Fruit fly (Drosophila melanogaster) whole organism, embryonic: Measurements from ENCODE around the gene trk.

Source experiments
- Atf-2 ChIP-seq: fragments of 200-800 bp; sonication (Bioruptor generic); optimal IDR thresholded peaks from 2 replicates; lab custom pipeline; 2016; ENCODE audit warnings: missing biosample characterization, missing genetic modification characterization
- Bdp1 ChIP-seq: fragments of 200-800 bp; sonication (Bioruptor generic); optimal IDR thresholded peaks from 3 replicates; lab custom pipeline; 2016; ENCODE audit warnings: missing biosample characterization, missing genetic modification characterization
- Bgb ChIP-seq: fragments of 200-800 bp; sonication (Bioruptor generic); IDR thresholded peaks from 2 replicates; pipeline ENCODE4 v1.3.6; 2022; ENCODE audit warnings: missing biosample characterization, missing genetic modification characterization; ENCODE audit not compliant: partially characterized antibody
- CG10209 ChIP-seq: fragments of 200-800 bp; sonication (Bioruptor generic); optimal IDR thresholded peaks from 3 replicates; lab custom pipeline; 2017; ENCODE audit warnings: missing biosample characterization, mild to moderate bottlenecking, missing genetic modification characterization, missing genetic modification reagents
- CG11560 ChIP-seq: fragments of 200-800 bp; sonication (Bioruptor generic); IDR thresholded peaks from 3 replicates; pipeline ENCODE4 v1.3.6; 2022; ENCODE audit warnings: missing biosample characterization, missing genetic modification characterization
- CG13424 ChIP-seq: fragments of 200-800 bp; sonication (Bioruptor generic); optimal IDR thresholded peaks from 2 replicates; lab custom pipeline; 2019; ENCODE audit warnings: missing biosample characterization, mild to moderate bottlenecking, missing genetic modification characterization, moderate library complexity
- CG14965 ChIP-seq: fragments of 200-800 bp; sonication (Bioruptor generic); optimal IDR thresholded peaks from 2 replicates; lab custom pipeline; 2016; ENCODE audit warnings: missing biosample characterization, missing genetic modification characterization, borderline replicate concordance
- CG15011 ChIP-seq: fragments of 200-800 bp; sonication (Bioruptor generic); optimal IDR thresholded peaks from 3 replicates; lab custom pipeline; 2018; ENCODE audit warnings: missing biosample characterization, mild to moderate bottlenecking, missing genetic modification characterization
- CG1647 ChIP-seq: fragments of 200-800 bp; sonication (Bioruptor generic); optimal IDR thresholded peaks from 3 replicates; lab custom pipeline; 2016; ENCODE audit warnings: missing biosample characterization, missing genetic modification characterization
- CG16779 ChIP-seq: fragments of 200-800 bp; sonication (Bioruptor generic); IDR thresholded peaks from 2 replicates; pipeline ENCODE4 v1.3.6; 2022; ENCODE audit warnings: missing biosample characterization, missing genetic modification characterization
- CG17912 ChIP-seq: fragments of 200-800 bp; sonication (Bioruptor generic); optimal IDR thresholded peaks from 2 replicates; lab custom pipeline; 2018; ENCODE audit warnings: missing biosample characterization, mild to moderate bottlenecking, missing genetic modification characterization
- CG2116 ChIP-seq: fragments of 200-800 bp; sonication (Bioruptor generic); optimal IDR thresholded peaks from 3 replicates; lab custom pipeline; 2018; ENCODE audit warnings: missing biosample characterization, mild to moderate bottlenecking, missing genetic modification characterization
- CG2712 ChIP-seq: fragments of 200-800 bp; optimal IDR thresholded peaks from 3 replicates; lab custom pipeline; 2019; ENCODE audit warnings: missing biosample characterization, mild to moderate bottlenecking, missing genetic modification characterization, moderate library complexity
- CG30431 ChIP-seq: fragments of 200-800 bp; sonication (Bioruptor generic); optimal IDR thresholded peaks from 2 replicates; lab custom pipeline; 2017; ENCODE audit warnings: missing biosample characterization, missing genetic modification characterization
- CG3163 ChIP-seq: fragments of 200-800 bp; sonication (Bioruptor generic); optimal IDR thresholded peaks from 3 replicates; lab custom pipeline; 2016; ENCODE audit warnings: missing biosample characterization, missing genetic modification characterization
- CG32767 ChIP-seq: fragments of 200-800 bp; sonication (Bioruptor generic); IDR thresholded peaks from 2 replicates; pipeline ENCODE4 v1.3.6; 2022; ENCODE audit warnings: missing biosample characterization, missing genetic modification characterization
- CG32772 ChIP-seq: fragments of 200-800 bp; sonication (Bioruptor generic); IDR thresholded peaks from 2 replicates; pipeline ENCODE4 v1.3.6; 2022; ENCODE audit warnings: missing biosample characterization, missing genetic modification characterization
- CG3838 ChIP-seq: fragments of 200-800 bp; sonication (Bioruptor generic); optimal IDR thresholded peaks from 3 replicates; lab custom pipeline; 2016; ENCODE audit warnings: missing biosample characterization, missing genetic modification characterization
- CG6175 ChIP-seq: fragments of 200-800 bp; sonication (Bioruptor generic); IDR thresholded peaks from 3 replicates; pipeline ENCODE4 v1.3.6; 2022; ENCODE audit warnings: missing biosample characterization, missing genetic modification characterization
- CG6689 ChIP-seq: fragments of 200-800 bp; sonication (Bioruptor generic); IDR thresholded peaks from 2 replicates; pipeline ENCODE4 v1.3.6; 2022; ENCODE audit warnings: missing biosample characterization, missing genetic modification characterization
- CG7987 ChIP-seq: fragments of 200-800 bp; sonication (Bioruptor generic); optimal IDR thresholded peaks from 2 replicates; lab custom pipeline; 2018; ENCODE audit warnings: missing biosample characterization, mild to moderate bottlenecking, missing genetic modification characterization, moderate library complexity
- CG8478 ChIP-seq: fragments of >200 bp; optimal IDR thresholded peaks from 2 replicates; lab custom pipeline; 2018
- Dad ChIP-seq: fragments of 200-800 bp; sonication (Bioruptor generic); optimal IDR thresholded peaks from 3 replicates; lab custom pipeline; 2016; ENCODE audit warnings: missing biosample characterization, missing genetic modification characterization
- Dll ChIP-seq: fragments of 200-800 bp; sonication (Bioruptor generic); IDR thresholded peaks from 4 replicates; pipeline ENCODE4 v1.3.6; 2022; ENCODE audit warnings: missing biosample characterization, missing genetic modification characterization; ENCODE audit not compliant: partially characterized antibody
- Hsf ChIP-seq: fragments of 200-800 bp; sonication (Bioruptor generic); optimal IDR thresholded peaks from 3 replicates; lab custom pipeline; 2016; ENCODE audit warnings: missing biosample characterization, missing genetic modification characterization
- Med ChIP-seq: fragments of 200-800 bp; sonication (Bioruptor generic); peaks from one replicate; lab custom pipeline; 2016; ENCODE audit warnings: missing biosample characterization, missing genetic modification characterization, mild to moderate bottlenecking, inconsistent platforms, moderate library complexity
- Myb ChIP-seq: fragments of 200-800 bp; sonication (Bioruptor generic); optimal IDR thresholded peaks from 2 replicates; lab custom pipeline; 2016; ENCODE audit warnings: missing biosample characterization, missing genetic modification characterization
- Nf-YC ChIP-seq: fragments of 200-800 bp; optimal IDR thresholded peaks from 3 replicates; lab custom pipeline; 2019; ENCODE audit warnings: missing biosample characterization, mild to moderate bottlenecking, missing genetic modification characterization, moderate library complexity
- Ptx1 ChIP-seq: fragments of 200-800 bp; sonication (Bioruptor generic); IDR thresholded peaks from 2 replicates; pipeline ENCODE4 v1.3.6; 2022; ENCODE audit warnings: missing biosample characterization, missing genetic modification characterization
- Sox102F ChIP-seq: fragments of 200-800 bp; sonication (Bioruptor generic); optimal IDR thresholded peaks from 2 replicates; lab custom pipeline; 2018; ENCODE audit warnings: missing biosample characterization, mild to moderate bottlenecking, missing genetic modification characterization, moderate library complexity
- Sry-δ ChIP-seq: fragments of 200-800 bp; sonication (Bioruptor generic); optimal IDR thresholded peaks from 2 replicates; lab custom pipeline; 2016; ENCODE audit warnings: missing biosample characterization, missing genetic modification characterization
- Ssrp ChIP-seq: fragments of 200-800 bp; sonication (Bioruptor generic); optimal IDR thresholded peaks from 2 replicates; lab custom pipeline; 2018; ENCODE audit warnings: missing biosample characterization, mild to moderate bottlenecking, missing genetic modification characterization, moderate library complexity
- Trl ChIP-seq, 3 experiments: fragments of >200 bp in 2 of 3; fragments of 200-800 bp in 1 of 3; sonication (Bioruptor generic) in 1 of 3; optimal IDR thresholded peaks; 2 replicates in 1 of 3; 3 replicates in 2 of 3; lab custom pipeline; 2016 to 2017; ENCODE audit warnings: missing biosample characterization in 1 of 3, missing genetic modification characterization in 1 of 3
- abd-A ChIP-seq: fragments of 200-800 bp; sonication (Bioruptor generic); optimal IDR thresholded peaks from 3 replicates; lab custom pipeline; 2019; ENCODE audit warnings: missing biosample characterization, mild to moderate bottlenecking, missing genetic modification characterization, moderate library complexity
- amos ChIP-seq: fragments of 200-800 bp; sonication (Bioruptor generic); IDR thresholded peaks from 2 replicates; pipeline ENCODE4 v1.3.6; 2022; ENCODE audit warnings: missing biosample characterization, missing genetic modification characterization; ENCODE audit not compliant: partially characterized antibody
- ase ChIP-seq: fragments of 200-800 bp; sonication (Bioruptor generic); IDR thresholded peaks from 3 replicates; pipeline ENCODE4 v1.3.6; 2022; ENCODE audit warnings: missing biosample characterization, missing genetic modification characterization
- bsh ChIP-seq, 2 experiments: fragments of 200-800 bp; sonication (Bioruptor generic); optimal IDR thresholded peaks; 2 replicates each; lab custom pipeline; 2017 to 2018; ENCODE audit warnings: mild to moderate bottlenecking in 2 of 2, missing biosample characterization in 2 of 2, missing genetic modification characterization in 2 of 2, moderate library complexity in 1 of 2
- cg ChIP-seq: fragments of 200-800 bp; sonication (Bioruptor generic); optimal IDR thresholded peaks from 3 replicates; lab custom pipeline; 2019; ENCODE audit warnings: missing biosample characterization, mild to moderate bottlenecking, missing genetic modification characterization, moderate library complexity
- ham ChIP-seq: fragments of 200-800 bp; sonication (Bioruptor generic); IDR thresholded peaks from 2 replicates; pipeline ENCODE4 v1.3.6; 2022; ENCODE audit warnings: missing biosample characterization, missing genetic modification characterization
- hbn ChIP-seq: fragments of 200-800 bp; sonication (Bioruptor generic); IDR thresholded peaks from 2 replicates; pipeline ENCODE4 v1.3.6; 2022; ENCODE audit warnings: missing biosample characterization, missing genetic modification characterization; ENCODE audit not compliant: partially characterized antibody
- pfk ChIP-seq: fragments of 200-800 bp; sonication (Bioruptor generic); optimal IDR thresholded peaks from 2 replicates; lab custom pipeline; 2018; ENCODE audit warnings: missing biosample characterization, mild to moderate bottlenecking, missing genetic modification characterization, moderate library complexity
- sd ChIP-seq: fragments of 200-800 bp; sonication (Bioruptor generic); optimal IDR thresholded peaks from 3 replicates; lab custom pipeline; 2018; ENCODE audit warnings: missing biosample characterization, mild to moderate bottlenecking, missing genetic modification characterization, moderate library complexity
- sens ChIP-seq: fragments of 200-800 bp; sonication (Bioruptor generic); peaks from one replicate; lab custom pipeline; 2016; ENCODE audit warnings: missing biosample characterization, missing genetic modification characterization
- sens-2 ChIP-seq: fragments of 200-800 bp; sonication (Bioruptor generic); IDR thresholded peaks from 2 replicates; pipeline ENCODE4 v1.3.6; 2022; ENCODE audit warnings: missing biosample characterization, missing genetic modification characterization
- slbo ChIP-seq: fragments of 200-800 bp; sonication (Bioruptor generic); IDR thresholded peaks from 2 replicates; pipeline ENCODE4 v1.3.6; 2022; ENCODE audit warnings: missing biosample characterization, missing genetic modification characterization
- sna ChIP-seq: fragments of 200-800 bp; sonication (Bioruptor generic); IDR thresholded peaks from 2 replicates; pipeline ENCODE4 v1.3.6; 2022; ENCODE audit warnings: missing biosample characterization, missing genetic modification characterization; ENCODE audit not compliant: partially characterized antibody
- toy ChIP-seq: fragments of 200-800 bp; sonication (Bioruptor generic); IDR thresholded peaks from 2 replicates; pipeline ENCODE4 v1.3.6; 2022; ENCODE audit warnings: missing biosample characterization, missing genetic modification characterization
- vfl ChIP-seq: fragments of 200-800 bp; sonication (Bioruptor generic); optimal IDR thresholded peaks from 2 replicates; lab custom pipeline; 2016; ENCODE audit warnings: missing biosample characterization, missing genetic modification characterization
- z ChIP-seq: fragments of 200-800 bp; sonication (Bioruptor generic); IDR thresholded peaks from 3 replicates; pipeline ENCODE4 v1.3.6; 2022; ENCODE audit warnings: missing biosample characterization, missing genetic modification characterization

Gene trk

dm6 chr2L:10238726-10239652 lies 33.1 kb downstream of the trk start, which contains the start of gene me31B (continued):
- TF ChIP-seq Bgb (GFP tag; lab: Robert Waterston, UW) (no peak), sens (GFP tag; lab: Kevin White, UChicago) (peak; percentile 9), Nf-YC (tag; lab: Kevin White, UChicago) (no peak), vfl (GFP tag; lab: Kevin White, UChicago) (no peak), CG3163 (no peak), z (GFP tag; lab: Robert Waterston, UW) (no peak), ham (GFP tag; lab: Robert Waterston, UW) (no peak), sd (tag; lab: Kevin White, UChicago) (peak; percentile 15), sens-2 (GFP tag; lab: Robert Waterston, UW) (no peak), amos (GFP tag; lab: Robert Waterston, UW) (no peak), CG1647 (GFP tag; lab: Kevin White, UChicago) (no peak), CG15011 (no peak), Bdp1 (no peak), CG17912 (GFP tag; lab: Kevin White, UChicago) (peak; percentile 6), CG6175 (no peak), slbo (GFP tag; lab: Robert Waterston, UW) (no peak), CG30431 (GFP tag; lab: Kevin White, UChicago) (no peak), Hsf (GFP tag; lab: Kevin White, UChicago) (no peak), sna (GFP tag; lab: Robert Waterston, UW) (no peak), CG2116 (GFP tag; lab: Kevin White, UChicago) (no peak), abd-A (tag; lab: Kevin White, UChicago) (no peak), CG6689 (GFP tag; lab: Robert Waterston, UW) (no peak), CG7987 (GFP tag; lab: Kevin White, UChicago) (no peak), CG10209 (GFP tag; lab: Kevin White, UChicago) (no peak), CG32767 (no peak), Dad (no peak), CG11560 (tag; lab: Robert Waterston, UW) (no peak), Ssrp (tag; lab: Kevin White, UChicago) (peak; percentile 36), CG13424 (no peak), Sox102F (GFP tag; lab: Kevin White, UChicago) (no peak), CG2712 (tag; lab: Kevin White, UChicago) (no peak), CG32772 (GFP tag; lab: Robert Waterston, UW) (no peak), Med (GFP tag; lab: Kevin White, UChicago) (peak; percentile 27), Ptx1 (no peak), ase (GFP tag; lab: Robert Waterston, UW) (no peak), toy (GFP tag; lab: Robert Waterston, UW) (no peak), CG8478 (no peak), Sry-δ (GFP tag; lab: Kevin White, UChicago) (peak; percentile 1), hbn (GFP tag; lab: Robert Waterston, UW) (no peak), CG16779 (no peak), cg (GFP tag; lab: Kevin White, UChicago) (no peak), Dll (GFP tag; lab: Robert Waterston, UW) (no peak), CG3838 (GFP tag; lab: Kevin White, UChicago) (no peak), bsh (GFP tag; optimal IDR thresholded peaks at IDR 0.05; lab: Kevin White, UChicago) (no peak), pfk (GFP tag; lab: Kevin White, UChicago) (peak; percentile 90), Trl (optimal IDR thresholded peaks at IDR 0.05; lab: Kevin White, UChicago) (no peak), Trl (GFP tag; optimal IDR thresholded peaks at IDR 0.05; lab: Kevin White, UChicago) (no peak), Atf-2 (GFP tag; lab: Kevin White, UChicago) (no peak), Myb (GFP tag; lab: Kevin White, UChicago) (no peak), CG14965 (GFP tag; lab: Kevin White, UChicago) (no peak)
